Fruit fly (Drosophila melanogaster): ENCODE data around the gene CG32091.

CG32091 gene

dm6 chr3L:11683819-11684521 is 52.8 kb downstream of the CG32091 start, which contains the start of gene Sugb (continued):
- peak; percentile 42 for TF ChIP-seq Sox102F (GFP tag; optimal IDR thresholded peaks at IDR 0.05)
- peak; percentile 84 for TF ChIP-seq Dll (GFP tag; IDR thresholded peaks at IDR 0.05; ENCODE audit: partially characterized antibody)
- TF ChIP-seq so (GFP tag; IDR thresholded peaks at IDR 0.05), result no peak
- no peak for TF ChIP-seq nerfin-1 (tag; optimal IDR thresholded peaks at IDR 0.05)
- peak; percentile 74 for TF ChIP-seq Bteb2 (GFP tag; optimal IDR thresholded peaks at IDR 0.05)
- TF ChIP-seq slou (GFP tag; optimal IDR thresholded peaks at IDR 0.05), result no peak
- no peak for TF ChIP-seq mld (GFP tag; IDR thresholded peaks at IDR 0.05; ENCODE audit: partially characterized antibody)
- no peak for TF ChIP-seq CG3065 (GFP tag; optimal IDR thresholded peaks at IDR 0.05)
- peak; percentile 52 for TF ChIP-seq CG4617 (GFP tag; optimal IDR thresholded peaks at IDR 0.05; ENCODE audit: borderline replicate concordance)
- TF ChIP-seq Ets97D (GFP tag; optimal IDR thresholded peaks at IDR 0.05), result peak; percentile 54
- peak; percentile 48 for TF ChIP-seq Ets65A (GFP tag)
- TF ChIP-seq CG18764 (GFP tag; optimal IDR thresholded peaks at IDR 0.05), result peak; percentile 16
- no peak for TF ChIP-seq hb (GFP tag; IDR thresholded peaks at IDR 0.05; ENCODE audit: partially characterized antibody)
- TF ChIP-seq PHDP (tag; optimal IDR thresholded peaks at IDR 0.05), result peak; percentile 80
- TF ChIP-seq NC2α (GFP tag; optimal IDR thresholded peaks at IDR 0.05), result no peak
- peak; percentile 61 for TF ChIP-seq CG17385 (GFP tag; optimal IDR thresholded peaks at IDR 0.05)
- peak; percentile 7 for TF ChIP-seq CG16863 (GFP tag; optimal IDR thresholded peaks at IDR 0.05)
- TF ChIP-seq chn (GFP tag; optimal IDR thresholded peaks at IDR 0.05), result peak; percentile 34
- no peak for TF ChIP-seq pita (GFP tag; optimal IDR thresholded peaks at IDR 0.05)
- TF ChIP-seq CG12769 (tag; optimal IDR thresholded peaks at IDR 0.05), result peak; percentile 8
- TF ChIP-seq CG13296 (GFP tag; optimal IDR thresholded peaks at IDR 0.05), result peak; percentile 61
- TF ChIP-seq wdn (GFP tag; IDR thresholded peaks at IDR 0.05), result no peak
- peak; percentile 40 for TF ChIP-seq CG9609 (GFP tag; optimal IDR thresholded peaks at IDR 0.05)
- no peak for TF ChIP-seq CG1024 (GFP tag; IDR thresholded peaks at IDR 0.05)
- peak; percentile 59 for TF ChIP-seq NfI (GFP tag; optimal IDR thresholded peaks at IDR 0.05)
- peak; percentile 79 for TF ChIP-seq exex (tag; optimal IDR thresholded peaks at IDR 0.05)
- TF ChIP-seq tll (GFP tag; optimal IDR thresholded peaks at IDR 0.05), result no peak
- TF ChIP-seq Hey (tag; optimal IDR thresholded peaks at IDR 0.05), result peak; percentile 48
- TF ChIP-seq BEAF-32 (GFP tag; optimal IDR thresholded peaks at IDR 0.05), result peak; percentile 74
- TF ChIP-seq CG3838 (GFP tag; optimal IDR thresholded peaks at IDR 0.05), result peak; percentile 56
- TF ChIP-seq onecut (GFP tag; IDR thresholded peaks at IDR 0.05), result peak; percentile 49
- no peak for TF ChIP-seq oc (tag; optimal IDR thresholded peaks at IDR 0.05)
- no peak; the same call in 2 of the 3 replicates for TF ChIP-seq Optix (GFP tag; IDR thresholded peaks at IDR 0.05)
- peak; percentile 36 for TF ChIP-seq CG10209 (GFP tag; optimal IDR thresholded peaks at IDR 0.05)
- TF ChIP-seq CG12236 (GFP tag; optimal IDR thresholded peaks at IDR 0.05), result no peak
- peak; percentile 55 for TF ChIP-seq BtbVII (GFP tag; optimal IDR thresholded peaks at IDR 0.05)
- TF ChIP-seq CG6765 (GFP tag; optimal IDR thresholded peaks at IDR 0.05), result peak; percentile 63
- peak; percentile 72 for TF ChIP-seq Sry-δ (GFP tag; optimal IDR thresholded peaks at IDR 0.05)
- TF ChIP-seq CG6689 (GFP tag; IDR thresholded peaks at IDR 0.05), result no peak
- TF ChIP-seq CG18476 (GFP tag; optimal IDR thresholded peaks at IDR 0.05), result no peak
- TF ChIP-seq maf-S (GFP tag; optimal IDR thresholded peaks at IDR 0.05), result peak; percentile 54
- peak in 1 of 2 experiments; percentile 74 for TF ChIP-seq insv (GFP tag; optimal IDR thresholded peaks at IDR 0.05)
- TF ChIP-seq CG8944 (GFP tag; optimal IDR thresholded peaks at IDR 0.05), result peak; percentile 36
- TF ChIP-seq CG11085 (GFP tag; IDR thresholded peaks at IDR 0.05), result peak; percentile 14; the same call in 1 of the 2 replicates
- peak; percentile 33 for TF ChIP-seq schlank (tag; optimal IDR thresholded peaks at IDR 0.05)
- TF ChIP-seq Mes4 (GFP tag; optimal IDR thresholded peaks at IDR 0.05), result peak; percentile 48
- TF ChIP-seq CG1792 (GFP tag; optimal IDR thresholded peaks at IDR 0.05), result peak; percentile 25
- peak; percentile 15; the same call in 1 of the 2 replicates for TF ChIP-seq sens-2 (GFP tag; IDR thresholded peaks at IDR 0.05)
- TF ChIP-seq esg (GFP tag; conservative IDR thresholded peaks at IDR 0.05), result no peak; the same call in 1 of the 2 replicates
